Worm (Caenorhabditis elegans): ENCODE results near the gene flp-6.

The flp-6 gene

ce11 chrV:9500826-9501451, 29.2 kb downstream of the flp-6 start, which contains the start of gene swt-5 (continued):
- no peak for TF ChIP-seq lsy-27 (tag; optimal IDR thresholded peaks at IDR 0.05; ENCODE audit: borderline replicate concordance, insufficient read depth)
- no peak for TF ChIP-seq die-1 (tag; optimal IDR thresholded peaks at IDR 0.05)
- no peak for TF ChIP-seq egl-18 (GFP tag; IDR thresholded peaks at IDR 0.05)
- no peak for TF ChIP-seq ceh-79 (tag; optimal IDR thresholded peaks at IDR 0.05)

- TF ChIP-seq F49E8.2 (tag; optimal IDR thresholded peaks at IDR 0.05; ENCODE audit: insufficient read depth) (no peak), let-526 (GFP tag; IDR thresholded peaks at IDR 0.05) (peak; percentile 74; the same call in 1 of the 2 replicates), Y53G8AR.9 (GFP tag; conservative IDR thresholded peaks at IDR 0.05) (no peak), efl-1 (GFP tag; optimal IDR thresholded peaks at IDR 0.05) (no peak), lin-54 (GFP tag; optimal IDR thresholded peaks at IDR 0.05) (no peak), T26A5.8 (tag; optimal IDR thresholded peaks at IDR 0.05) (peak; percentile 46), him-1 (tag; optimal IDR thresholded peaks at IDR 0.05) (peak; percentile 88), akir-1 (GFP tag; optimal IDR thresholded peaks at IDR 0.05) (no peak), B0035.1 (tag; optimal IDR thresholded peaks at IDR 0.05) (no peak), die-1 (tag; optimal IDR thresholded peaks at IDR 0.05) (peak; percentile 74), F55B11.4 (tag; optimal IDR thresholded peaks at IDR 0.05; ENCODE audit: borderline replicate concordance, insufficient read depth) (no peak), ceh-91 (GFP tag; IDR thresholded peaks at IDR 0.05) (no peak), D2030.7 (GFP tag; IDR thresholded peaks at IDR 0.05) (peak; percentile 42), lin-40 (tag; optimal IDR thresholded peaks at IDR 0.05) (no peak), nfya-1 (tag; optimal IDR thresholded peaks at IDR 0.05; ENCODE audit: borderline replicate concordance, insufficient read depth) (no peak), lin-26 (GFP tag; IDR thresholded peaks at IDR 0.05) (peak; percentile 87), ama-1 (optimal IDR thresholded peaks at IDR 0.05) (no peak), ama-1 (GFP tag; optimal IDR thresholded peaks at IDR 0.05) (peak in 1 of 2 experiments; percentile 85), rpc-1 (optimal IDR thresholded peaks at IDR 0.05) (peak; percentile 81), rpc-1 (tag; optimal IDR thresholded peaks at IDR 0.05) (peak; percentile 74), ztf-25 (GFP tag; IDR thresholded peaks at IDR 0.05) (0 out of 2 replicates have a peak, but pooled peaks have one; percentile 22), sdz-38 (tag; optimal IDR thresholded peaks at IDR 0.05) (peak; percentile 20), hrde-1 (tag; optimal IDR thresholded peaks at IDR 0.05; ENCODE audit: borderline replicate concordance) (peak; percentile 13), mcd-1 (GFP tag; IDR thresholded peaks at IDR 0.05) (no peak; the same call in 1 of the 2 replicates), nfyb-1 (GFP tag; IDR thresholded peaks at IDR 0.05) (peak; percentile 89), egl-44 (GFP tag; IDR thresholded peaks at IDR 0.05) (peak; percentile 90), snpc-3.4 (tag; optimal IDR thresholded peaks at IDR 0.05) (peak; percentile 73), egl-18 (GFP tag; IDR thresholded peaks at IDR 0.05) (peak; percentile 83; the same call in 1 of the 2 replicates), ztf-22 (GFP tag; optimal IDR thresholded peaks at IDR 0.05) (no peak), xnd-1 (tag; optimal IDR thresholded peaks at IDR 0.05) (no peak), hlh-26 (GFP tag; conservative IDR thresholded peaks at IDR 0.05) (no peak), F23B12.7 (tag; optimal IDR thresholded peaks at IDR 0.05; ENCODE audit: insufficient read depth) (no peak), nhr-80 (tag; optimal IDR thresholded peaks at IDR 0.05) (no peak), mes-4 (tag; optimal IDR thresholded peaks at IDR 0.05) (peak; percentile 47), ztf-6 (GFP tag; IDR thresholded peaks at IDR 0.05) (no peak), F57C9.4 (tag; optimal IDR thresholded peaks at IDR 0.05) (no peak), bed-1 (GFP tag; IDR thresholded peaks at IDR 0.05) (peak; percentile 64; the same call in 1 of the 2 replicates), dpl-1 (GFP tag; optimal IDR thresholded peaks at IDR 0.05) (no peak), aptf-3 (GFP tag; IDR thresholded peaks at IDR 0.05) (0 out of 2 replicates have a peak, but pooled peaks have one; percentile 77), ccch-3 (GFP tag; optimal IDR thresholded peaks at IDR 0.05) (no peak), mxl-1 (tag; optimal IDR thresholded peaks at IDR 0.05) (peak; percentile 30), tlf-1 (GFP tag; optimal IDR thresholded peaks at IDR 0.05) (no peak), hlh-12 (tag; optimal IDR thresholded peaks at IDR 0.05) (no peak)
Measured at ce11 chrV:9503152-9503817, 31.5 kb downstream of the flp-6 start.
